Fruit fly (Drosophila melanogaster) whole organism, embryonic: ENCODE results near the gene CG42488.

Source experiments
- Abd-B ChIP-seq: fragments of 200-800 bp; sonication (Bioruptor generic); optimal IDR thresholded peaks from 2 replicates; lab custom pipeline; 2018; ENCODE audit warnings: missing biosample characterization, mild to moderate bottlenecking, missing genetic modification characterization, moderate library complexity
- Blimp-1 ChIP-seq: fragments of 200-800 bp; sonication (Bioruptor generic); optimal IDR thresholded peaks from 3 replicates; lab custom pipeline; 2018; ENCODE audit warnings: missing biosample characterization, missing genetic modification characterization, mild to moderate bottlenecking, moderate library complexity, missing genetic modification reagents
- CG10209 ChIP-seq: fragments of 200-800 bp; sonication (Bioruptor generic); optimal IDR thresholded peaks from 3 replicates; lab custom pipeline; 2017; ENCODE audit warnings: missing biosample characterization, mild to moderate bottlenecking, missing genetic modification characterization, missing genetic modification reagents
- CG1024 ChIP-seq: fragments of 200-800 bp; sonication (Bioruptor generic); IDR thresholded peaks from 2 replicates; pipeline ENCODE4 v1.3.6; 2022; ENCODE audit warnings: missing biosample characterization, missing genetic modification characterization
- CG10321 ChIP-seq: fragments of 200-800 bp; sonication (Bioruptor generic); IDR thresholded peaks from 2 replicates; pipeline ENCODE4 v1.3.6; 2022; ENCODE audit warnings: missing biosample characterization, missing genetic modification characterization
- CG11247 ChIP-seq: fragments of 200-800 bp; sonication (Bioruptor generic); IDR thresholded peaks from 2 replicates; pipeline ENCODE4 v1.3.6; 2022; ENCODE audit warnings: missing biosample characterization, missing genetic modification characterization
- CG11695 ChIP-seq: fragments of 200-800 bp; sonication (Bioruptor generic); IDR thresholded peaks from 3 replicates; pipeline ENCODE4 v1.3.6; 2022; ENCODE audit warnings: missing biosample characterization, missing genetic modification characterization
- CG12744 ChIP-seq: fragments of 200-800 bp; sonication (Bioruptor generic); optimal IDR thresholded peaks from 2 replicates; lab custom pipeline; 2016; ENCODE audit warnings: missing biosample characterization, missing genetic modification characterization
- CG13123 ChIP-seq: fragments of 200-800 bp; sonication (Bioruptor generic); optimal IDR thresholded peaks from 2 replicates; lab custom pipeline; 2016; ENCODE audit warnings: missing biosample characterization, missing genetic modification characterization
- CG14710 ChIP-seq: fragments of 200-800 bp; sonication (Bioruptor generic); optimal IDR thresholded peaks from 3 replicates; lab custom pipeline; 2019; ENCODE audit warnings: missing biosample characterization, mild to moderate bottlenecking, missing genetic modification characterization, moderate library complexity
- CG14860 ChIP-seq: fragments of 200-800 bp; sonication (Bioruptor generic); IDR thresholded peaks from 3 replicates; pipeline ENCODE4 v1.3.6; 2022; ENCODE audit warnings: missing biosample characterization, missing genetic modification characterization; ENCODE audit not compliant: partially characterized antibody
- CG1603 ChIP-seq: fragments of 200-800 bp; sonication (Bioruptor generic); optimal IDR thresholded peaks from 2 replicates; lab custom pipeline; 2019; ENCODE audit warnings: missing biosample characterization, mild to moderate bottlenecking, missing genetic modification characterization, moderate library complexity
- CG16779 ChIP-seq: fragments of 200-800 bp; sonication (Bioruptor generic); IDR thresholded peaks from 2 replicates; pipeline ENCODE4 v1.3.6; 2022; ENCODE audit warnings: missing biosample characterization, missing genetic modification characterization
- CG17385 ChIP-seq: fragments of 200-800 bp; sonication (Bioruptor generic); optimal IDR thresholded peaks from 3 replicates; lab custom pipeline; 2018; ENCODE audit warnings: missing biosample characterization, mild to moderate bottlenecking, missing genetic modification characterization
- CG17568 ChIP-seq: fragments of 200-800 bp; sonication (Bioruptor generic); optimal IDR thresholded peaks from 2 replicates; lab custom pipeline; 2018; ENCODE audit warnings: missing biosample characterization, mild to moderate bottlenecking, missing genetic modification characterization, moderate library complexity
- CG1792 ChIP-seq: fragments of 200-800 bp; sonication (Bioruptor generic); optimal IDR thresholded peaks from 2 replicates; lab custom pipeline; 2016; ENCODE audit warnings: missing biosample characterization, missing genetic modification characterization
- CG2199 ChIP-seq: fragments of 200-800 bp; sonication (Bioruptor generic); IDR thresholded peaks from 3 replicates; pipeline ENCODE4 v1.3.6; 2022; ENCODE audit warnings: missing biosample characterization, missing genetic modification characterization
- CG32532 ChIP-seq: fragments of 200-800 bp; sonication (Bioruptor generic); IDR thresholded peaks from 2 replicates; pipeline ENCODE4 v1.3.6; 2022; ENCODE audit warnings: missing biosample characterization, missing genetic modification characterization
- CG33213 ChIP-seq: fragments of 200-800 bp; sonication (Bioruptor generic); optimal IDR thresholded peaks from 3 replicates; lab custom pipeline; 2016; ENCODE audit warnings: missing biosample characterization, missing genetic modification characterization
- CG3726 ChIP-seq: fragments of 200-800 bp; sonication (Bioruptor generic); IDR thresholded peaks from 3 replicates; pipeline ENCODE4, ENCODE4 v1.3.6; 2022; ENCODE audit warnings: missing biosample characterization, missing genetic modification characterization
- CG4282 ChIP-seq: fragments of 200-800 bp; sonication (Bioruptor generic); optimal IDR thresholded peaks from 2 replicates; lab custom pipeline; 2016; ENCODE audit warnings: missing biosample characterization, missing genetic modification characterization
- CG6813 ChIP-seq: fragments of 200-800 bp; sonication (Bioruptor generic); optimal IDR thresholded peaks from 2 replicates; lab custom pipeline; 2017; ENCODE audit warnings: missing biosample characterization, missing genetic modification characterization, mild to moderate bottlenecking, moderate library complexity, missing genetic modification reagents
- CG7271 ChIP-seq: fragments of 200-800 bp; sonication (Bioruptor generic); optimal IDR thresholded peaks from 2 replicates; lab custom pipeline; 2018; ENCODE audit warnings: missing biosample characterization, mild to moderate bottlenecking, missing genetic modification characterization, moderate library complexity
- CG8765 ChIP-seq: fragments of 200-800 bp; sonication (Bioruptor generic); IDR thresholded peaks from 2 replicates; pipeline ENCODE4 v1.3.6; 2022; ENCODE audit warnings: missing biosample characterization, missing genetic modification characterization
- CG9215 ChIP-seq: fragments of 200-800 bp; sonication (Bioruptor generic); IDR thresholded peaks from 2 replicates; pipeline ENCODE4 v1.3.6; 2022; ENCODE audit warnings: missing biosample characterization, missing genetic modification characterization
- Doc2 ChIP-seq: fragments of 200-800 bp; sonication (Bioruptor generic); IDR thresholded peaks from 2 replicates; pipeline ENCODE4 v1.3.6; 2022; ENCODE audit warnings: missing biosample characterization, missing genetic modification characterization
- Ets65A ChIP-seq: fragments of 200-800 bp; sonication (Bioruptor generic); peaks from one replicate; lab custom pipeline; 2016; ENCODE audit warnings: missing biosample characterization, missing genetic modification characterization
- HmgD ChIP-seq: fragments of 200-800 bp; sonication (Bioruptor generic); optimal IDR thresholded peaks from 3 replicates; lab custom pipeline; 2016; ENCODE audit warnings: missing biosample characterization, missing genetic modification characterization
- Hmr ChIP-seq: fragments of 200-800 bp; sonication (Bioruptor generic); optimal IDR thresholded peaks from 3 replicates; lab custom pipeline; 2017; ENCODE audit warnings: mild to moderate bottlenecking, missing biosample characterization, missing genetic modification reagents, missing genetic modification characterization
- MTF-1 ChIP-seq: fragments of 200-800 bp; sonication (Bioruptor generic); optimal IDR thresholded peaks from 2 replicates; lab custom pipeline; 2018; ENCODE audit warnings: missing biosample characterization, mild to moderate bottlenecking, missing genetic modification characterization, borderline replicate concordance
- NC2α ChIP-seq: fragments of 200-800 bp; sonication (Bioruptor generic); optimal IDR thresholded peaks from 2 replicates; lab custom pipeline; 2016; ENCODE audit warnings: missing biosample characterization, missing genetic modification characterization
- Opbp ChIP-seq: fragments of 200-800 bp; sonication (Bioruptor generic); IDR thresholded peaks from 3 replicates; pipeline ENCODE4 v1.3.6; 2022; ENCODE audit warnings: missing biosample characterization, missing genetic modification characterization; ENCODE audit not compliant: partially characterized antibody
- Rfx ChIP-seq: fragments of 200-800 bp; sonication (Bioruptor generic); IDR thresholded peaks from 2 replicates; pipeline ENCODE4 v1.3.6; 2022; ENCODE audit warnings: missing biosample characterization, missing genetic modification characterization
- Sin3A ChIP-seq: fragments of >200 bp; optimal IDR thresholded peaks from 2 replicates; lab custom pipeline; 2018
- Taf1 ChIP-seq: fragments of 200-800 bp; sonication (Bioruptor generic); IDR thresholded peaks from 2 replicates; pipeline ENCODE4 v1.3.6; 2022; ENCODE audit warnings: missing biosample characterization, missing genetic modification characterization
- Tbp ChIP-seq: fragments of >200 bp; optimal IDR thresholded peaks from 2 replicates; lab custom pipeline; 2018; ENCODE audit warnings: missing biosample characterization, missing genetic modification characterization
- Xrp1 ChIP-seq: fragments of 200-800 bp; sonication (Bioruptor generic); IDR thresholded peaks from 2 replicates; pipeline ENCODE4 v1.3.6; 2022; ENCODE audit warnings: missing biosample characterization, missing genetic modification characterization
- ac ChIP-seq: fragments of 200-800 bp; sonication (Bioruptor generic); optimal IDR thresholded peaks from 3 replicates; lab custom pipeline; 2017; ENCODE audit warnings: missing biosample characterization, mild to moderate bottlenecking, missing genetic modification characterization
- amos ChIP-seq: fragments of 200-800 bp; sonication (Bioruptor generic); IDR thresholded peaks from 2 replicates; pipeline ENCODE4 v1.3.6; 2022; ENCODE audit warnings: missing biosample characterization, missing genetic modification characterization; ENCODE audit not compliant: partially characterized antibody
- bcd ChIP-seq: fragments of 200-800 bp; sonication (Bioruptor generic); optimal IDR thresholded peaks from 2 replicates; lab custom pipeline; 2017; ENCODE audit warnings: missing biosample characterization, mild to moderate bottlenecking, missing genetic modification characterization
- bigmax ChIP-seq: fragments of 200-800 bp; sonication (Bioruptor generic); optimal IDR thresholded peaks from 2 replicates; lab custom pipeline; 2018; ENCODE audit warnings: missing biosample characterization, mild to moderate bottlenecking, missing genetic modification characterization
- chm ChIP-seq: fragments of 200-800 bp; sonication (Bioruptor generic); IDR thresholded peaks from 2 replicates; pipeline ENCODE4 v1.3.6; 2022; ENCODE audit warnings: missing biosample characterization, missing genetic modification characterization
- dimm ChIP-seq: fragments of 200-800 bp; sonication (Bioruptor generic); IDR thresholded peaks from 2 replicates; pipeline ENCODE4 v1.3.6; 2022; ENCODE audit warnings: missing biosample characterization, missing genetic modification characterization
- ems ChIP-seq: fragments of 200-800 bp; sonication (Bioruptor generic); optimal IDR thresholded peaks from 3 replicates; lab custom pipeline; 2016; ENCODE audit warnings: missing biosample characterization, missing genetic modification characterization
- fd64A ChIP-seq: fragments of 200-800 bp; sonication (Bioruptor generic); optimal IDR thresholded peaks from 3 replicates; lab custom pipeline; 2018; ENCODE audit warnings: missing biosample characterization, mild to moderate bottlenecking, missing genetic modification characterization
- gcm2 ChIP-seq: fragments of 200-800 bp; sonication (Bioruptor generic); optimal IDR thresholded peaks from 2 replicates; lab custom pipeline; 2016; ENCODE audit warnings: missing biosample characterization, missing genetic modification characterization
- mirr ChIP-seq: fragments of 200-800 bp; sonication (Bioruptor generic); optimal IDR thresholded peaks from 3 replicates; lab custom pipeline; 2018; ENCODE audit warnings: missing biosample characterization, mild to moderate bottlenecking, missing genetic modification characterization
- nom ChIP-seq: fragments of 200-800 bp; sonication (Bioruptor generic); optimal IDR thresholded peaks from 2 replicates; lab custom pipeline; 2017; ENCODE audit warnings: missing biosample characterization, missing genetic modification characterization, mild to moderate bottlenecking, moderate library complexity, missing genetic modification reagents
- tin ChIP-seq: fragments of 200-800 bp; sonication (Bioruptor generic); optimal IDR thresholded peaks from 3 replicates; lab custom pipeline; 2016; ENCODE audit warnings: missing biosample characterization, missing genetic modification characterization
- trh ChIP-seq: fragments of 200-800 bp; sonication (Bioruptor generic); optimal IDR thresholded peaks from 2 replicates; lab custom pipeline; 2016; ENCODE audit warnings: missing biosample characterization, missing genetic modification characterization
- unpg ChIP-seq: fragments of 200-800 bp; sonication (Bioruptor generic); optimal IDR thresholded peaks from 3 replicates; lab custom pipeline; 2018; ENCODE audit warnings: missing biosample characterization, mild to moderate bottlenecking, missing genetic modification characterization, moderate library complexity

CG42488 gene

dm6 chr3R:25462642-25463317 is 20.1 kb upstream of the CG42488 start (continued):
- TF ChIP-seq CG13123 (GFP tag; lab: Kevin White, UChicago) = no peak
- no peak for TF ChIP-seq CG4282 (GFP tag; lab: Kevin White, UChicago)
- TF ChIP-seq Doc2 (GFP tag; lab: Robert Waterston, UW) = no peak
- peak; percentile 83 for TF ChIP-seq CG32532 (GFP tag; lab: Robert Waterston, UW)
- peak; percentile 89 for TF ChIP-seq nom (GFP tag; lab: Kevin White, UChicago)
- no peak for TF ChIP-seq chm (GFP tag; lab: Robert Waterston, UW)
- TF ChIP-seq unpg (GFP tag; lab: Kevin White, UChicago) = peak; percentile 43
- no peak for TF ChIP-seq amos
- no peak for TF ChIP-seq ac
- peak; percentile 58 for TF ChIP-seq CG17568 (GFP tag; lab: Kevin White, UChicago)
- TF ChIP-seq tin (GFP tag; lab: Kevin White, UChicago) = no peak
- TF ChIP-seq ems = no peak
- peak; percentile 54; the same call in 1 of the 3 replicates for TF ChIP-seq CG11695 (GFP tag; lab: Robert Waterston, UW)
- no peak for TF ChIP-seq CG1792 (GFP tag; lab: Kevin White, UChicago)
- peak; percentile 82; the same call in 1 of the 2 replicates for TF ChIP-seq Rfx (GFP tag; lab: Robert Waterston, UW)
- TF ChIP-seq NC2α (GFP tag; lab: Kevin White, UChicago) = no peak
- TF ChIP-seq Ets65A (GFP tag; lab: Kevin White, UChicago) = no peak
- no peak for TF ChIP-seq CG8765 (GFP tag; lab: Robert Waterston, UW)
- no peak for TF ChIP-seq dimm (GFP tag; lab: Robert Waterston, UW)
- TF ChIP-seq CG9215 (GFP tag; lab: Robert Waterston, UW) = no peak
- no peak for TF ChIP-seq CG14710 (tag; lab: Kevin White, UChicago)
- no peak for TF ChIP-seq gcm2 (GFP tag; lab: Kevin White, UChicago)
- no peak for TF ChIP-seq Opbp (GFP tag; lab: Robert Waterston, UW)
- TF ChIP-seq Xrp1 (GFP tag; lab: Robert Waterston, UW) = peak; percentile 66; the same call in 1 of the 2 replicates
- no peak for TF ChIP-seq Sin3A (lab: Kevin White, UChicago)
- TF ChIP-seq fd64A (GFP tag; lab: Kevin White, UChicago) = no peak
- peak; percentile 13 for TF ChIP-seq Abd-B
- TF ChIP-seq MTF-1 (GFP tag; lab: Kevin White, UChicago) = no peak
- TF ChIP-seq CG2199 (GFP tag; lab: Robert Waterston, UW) = no peak
- TF ChIP-seq CG14860 (GFP tag; lab: Robert Waterston, UW) = no peak
- no peak for TF ChIP-seq CG16779 (GFP tag; lab: Robert Waterston, UW)
- TF ChIP-seq CG11247 (GFP tag; lab: Robert Waterston, UW) = no peak
- no peak for TF ChIP-seq bigmax
- peak; percentile 32 for TF ChIP-seq bcd
- TF ChIP-seq CG6813 = peak; percentile 27
- TF ChIP-seq trh (GFP tag; lab: Kevin White, UChicago) = no peak
- peak; percentile 46 for TF ChIP-seq CG17385 (GFP tag; lab: Kevin White, UChicago)
- no peak for TF ChIP-seq CG3726
- TF ChIP-seq CG1603 (tag; lab: Kevin White, UChicago) = no peak
- TF ChIP-seq CG12744 (GFP tag; lab: Kevin White, UChicago) = no peak
- TF ChIP-seq Blimp-1 = peak; percentile 36
- peak; percentile 28 for TF ChIP-seq Hmr
- TF ChIP-seq CG10321 = 0 out of 2 replicates have a peak, but pooled peaks have one; percentile 7
- no peak for TF ChIP-seq Tbp (GFP tag; lab: Kevin White, UChicago)
- TF ChIP-seq mirr (GFP tag; lab: Kevin White, UChicago) = no peak
- TF ChIP-seq CG1024 (GFP tag; lab: Robert Waterston, UW) = no peak
- no peak for TF ChIP-seq HmgD (GFP tag; lab: Kevin White, UChicago)
- peak; percentile 38; the same call in 1 of the 2 replicates for TF ChIP-seq Taf1 (GFP tag; lab: Robert Waterston, UW)
- TF ChIP-seq CG10209 (GFP tag; lab: Kevin White, UChicago) = peak; percentile 38
- no peak for TF ChIP-seq CG33213 (GFP tag; lab: Kevin White, UChicago)
- no peak for TF ChIP-seq CG7271
